Worm (Caenorhabditis elegans) whole organism, mixed stage, embryonic: Measurements from ENCODE around the gene C14C11.7.
"Not testable (repeated sequence)": the region's sequence is repeated elsewhere in the genome, so short reads cannot be mapped to it uniquely, and the experiment has no call there.

Experiments
- M03D4.4 ChIP-seq: sonication (generic microtip); optimal IDR thresholded peaks from 2 replicates; lab custom pipeline; 2017; ENCODE audit warnings: mild to moderate bottlenecking, missing genetic modification characterization, missing compliant biosample characterization
- bed-3 ChIP-seq: fragments of 200-800 bp; sonication (Bioruptor generic); optimal IDR thresholded peaks from 3 replicates; lab custom pipeline; 2018; ENCODE audit warnings: mild to moderate bottlenecking, missing genetic modification characterization, moderate library complexity, missing compliant biosample characterization
- blmp-1 ChIP-seq: fragments of 150-350 bp; optimal IDR thresholded peaks from 2 replicates; lab custom pipeline; 2014; ENCODE audit warnings: missing biosample characterization, missing genetic modification characterization
- ceh-39 ChIP-seq: fragments of 150-350 bp; optimal IDR thresholded peaks from 2 replicates; lab custom pipeline; 2014; ENCODE audit warnings: missing biosample characterization, missing genetic modification characterization
- ceh-43 ChIP-seq: fragments of 200-800 bp; sonication (Bioruptor generic); optimal IDR thresholded peaks from 2 replicates; lab custom pipeline; 2018; ENCODE audit warnings: mild to moderate bottlenecking, missing genetic modification characterization, moderate library complexity, missing compliant biosample characterization
- ceh-83 ChIP-seq: fragments of 200-800 bp; sonication (Bioruptor generic); optimal IDR thresholded peaks from 2 replicates; lab custom pipeline; 2018; ENCODE audit warnings: mild to moderate bottlenecking, missing genetic modification characterization, missing compliant biosample characterization
- ces-1 ChIP-seq: fragments of 150-350 bp; optimal IDR thresholded peaks from 2 replicates; lab custom pipeline; 2014; ENCODE audit warnings: missing biosample characterization, missing genetic modification reagents, missing genetic modification characterization
- cnd-1 ChIP-seq: fragments of 200-800 bp; sonication (Bioruptor generic); optimal IDR thresholded peaks from 2 replicates; lab custom pipeline; 2018; ENCODE audit warnings: mild to moderate bottlenecking, missing genetic modification characterization, missing compliant biosample characterization
- elt-1 ChIP-seq: sonication (generic microtip); optimal IDR thresholded peaks from 2 replicates; lab custom pipeline; 2017; ENCODE audit warnings: missing genetic modification characterization, mild to moderate bottlenecking, missing compliant biosample characterization, antibody characterized with exemption, moderate library complexity, borderline replicate concordance; ENCODE audit not compliant: insufficient read depth
- elt-3 ChIP-seq: fragments of 150-350 bp; optimal IDR thresholded peaks from 2 replicates; lab custom pipeline; 2014; ENCODE audit warnings: missing biosample characterization, missing genetic modification characterization
- flh-1 ChIP-seq: fragments of 200-800 bp; sonication (Bioruptor generic); optimal IDR thresholded peaks from 2 replicates; lab custom pipeline; 2018; ENCODE audit warnings: mild to moderate bottlenecking, missing genetic modification characterization, moderate library complexity, missing compliant biosample characterization
- hlh-1 ChIP-seq: fragments of 150-350 bp; optimal IDR thresholded peaks from 2 replicates; lab custom pipeline; 2014; ENCODE audit warnings: missing biosample characterization, missing genetic modification reagents, missing genetic modification characterization
- lin-13 ChIP-seq: fragments of 150-350 bp; optimal IDR thresholded peaks from 2 replicates; lab custom pipeline; 2014; ENCODE audit warnings: missing biosample characterization, missing genetic modification characterization
- lin-32 ChIP-seq: fragments of 200-800 bp; sonication (Bioruptor generic); optimal IDR thresholded peaks from 2 replicates; lab custom pipeline; 2018; ENCODE audit warnings: mild to moderate bottlenecking, missing genetic modification characterization, missing compliant biosample characterization
- lsy-2 ChIP-seq: fragments of 150-350 bp; optimal IDR thresholded peaks from 2 replicates; lab custom pipeline; 2014; ENCODE audit warnings: missing biosample characterization, missing genetic modification characterization
- mab-5 ChIP-seq: fragments of 150-350 bp; optimal IDR thresholded peaks from 2 replicates; lab custom pipeline; 2014; ENCODE audit warnings: missing biosample characterization, missing genetic modification characterization
- mls-2 ChIP-seq: sonication (generic microtip); optimal IDR thresholded peaks from 2 replicates; lab custom pipeline; 2016; ENCODE audit warnings: mild to moderate bottlenecking, missing genetic modification characterization, moderate library complexity, missing compliant biosample characterization
- nhr-2 ChIP-seq: fragments of 150-350 bp; optimal IDR thresholded peaks from 2 replicates; lab custom pipeline; 2014; ENCODE audit warnings: missing biosample characterization, missing genetic modification characterization
- nhr-237 ChIP-seq: fragments of 150-350 bp; optimal IDR thresholded peaks from 2 replicates; lab custom pipeline; 2014; ENCODE audit warnings: missing biosample characterization, missing genetic modification characterization
- nhr-76 ChIP-seq: sonication (generic microtip); optimal IDR thresholded peaks from 2 replicates; lab custom pipeline; 2017; ENCODE audit warnings: missing biosample characterization, missing genetic modification characterization
- pha-4 ChIP-seq: fragments of 150-350 bp; optimal IDR thresholded peaks from 2 replicates; lab custom pipeline; 2018; ENCODE audit warnings: missing biosample characterization, missing genetic modification reagents, missing genetic modification characterization
- sem-2 ChIP-seq: fragments of 200-800 bp; sonication (Bioruptor generic); optimal IDR thresholded peaks from 2 replicates; lab custom pipeline; 2018; ENCODE audit warnings: mild to moderate bottlenecking, missing genetic modification characterization, missing compliant biosample characterization
- snpc-4 ChIP-seq: fragments of 150-350 bp; optimal IDR thresholded peaks from 2 replicates; lab custom pipeline; 2014; ENCODE audit warnings: missing biosample characterization, missing genetic modification characterization
- sptf-1 ChIP-seq: sonication (generic microtip); optimal IDR thresholded peaks from 2 replicates; lab custom pipeline; 2017; ENCODE audit warnings: mild to moderate bottlenecking, missing genetic modification characterization, moderate library complexity, missing compliant biosample characterization
- tbx-8 ChIP-seq: fragments of 200-800 bp; sonication (Bioruptor generic); optimal IDR thresholded peaks from 2 replicates; lab custom pipeline; 2018; ENCODE audit warnings: mild to moderate bottlenecking, missing genetic modification characterization, moderate library complexity, missing compliant biosample characterization
- unc-39 ChIP-seq: fragments of 150-350 bp; optimal IDR thresholded peaks from 2 replicates; lab custom pipeline; 2014; ENCODE audit warnings: missing biosample characterization, missing genetic modification characterization
- unc-62 ChIP-seq: fragments of 150-350 bp; optimal IDR thresholded peaks from 2 replicates; lab custom pipeline; 2014; ENCODE audit warnings: missing biosample characterization, missing genetic modification reagents, missing genetic modification characterization
- zip-8 ChIP-seq: fragments of 150-350 bp; optimal IDR thresholded peaks from 2 replicates; lab custom pipeline; 2014; ENCODE audit warnings: missing biosample characterization, missing genetic modification characterization

C14C11.7 gene

ce11 chrV:5667337-5667736, 1.5 kb upstream of the C14C11.7 start:
- TF ChIP-seq ceh-39 (tag; lab: Kevin White, UChicago), result no peak
- no peak for TF ChIP-seq pha-4
- TF ChIP-seq blmp-1 (tag; lab: Kevin White, UChicago), result no peak
- no peak for TF ChIP-seq bed-3
- no peak for TF ChIP-seq hlh-1 (tag; lab: Kevin White, UChicago)
- TF ChIP-seq cnd-1, result no peak
- no peak for TF ChIP-seq ceh-83 (GFP tag; lab: Kevin White, UChicago)
- no peak for TF ChIP-seq unc-62 (GFP tag; lab: Kevin White, UChicago)
- no peak for TF ChIP-seq zip-8 (tag; lab: Kevin White, UChicago)
- no peak for TF ChIP-seq ces-1

- TF ChIP-seq mls-2 (tag; lab: Kevin White, UChicago); tbx-8; elt-3 (tag; lab: Kevin White, UChicago): not testable (repeated sequence)
Observed at ce11 chrV:5663317-5663716, 2.6 kb downstream of the C14C11.7 start, which contains the start of gene C14C11.1. Gene C14C11.1, plus strand, starts transcription at chrV:5663617.

ce11 chrV:5660604-5661209, 5.2 kb downstream of the C14C11.7 start, which contains the start of the genes mut-14 and C14C11.2:
Gene mut-14, minus strand, starts transcription at chrV:5660704.
Gene C14C11.2, plus strand, starts transcription at chrV:5661159.
- TF ChIP-seq zip-8 (tag; lab: Kevin White, UChicago), result no peak
- no peak for TF ChIP-seq bed-3
- no peak for TF ChIP-seq flh-1 (GFP tag; lab: Kevin White, UChicago)
- no peak for TF ChIP-seq ceh-83 (GFP tag; lab: Kevin White, UChicago)
- no peak for TF ChIP-seq lin-32 (GFP tag; lab: Kevin White, UChicago)
- TF ChIP-seq ceh-39 (tag; lab: Kevin White, UChicago), result no peak
- no peak for TF ChIP-seq nhr-2 (tag; lab: Kevin White, UChicago)
- no peak for TF ChIP-seq unc-62 (GFP tag; lab: Kevin White, UChicago)
- TF ChIP-seq lin-13, result no peak
- no peak for TF ChIP-seq nhr-76 (tag; lab: Kevin White, UChicago)
- TF ChIP-seq cnd-1, result no peak
- TF ChIP-seq blmp-1 (tag; lab: Kevin White, UChicago), result no peak
- no peak for TF ChIP-seq lsy-2 (tag; lab: Kevin White, UChicago)
- TF ChIP-seq elt-1 (tag; lab: Kevin White, UChicago), result no peak
- no peak for TF ChIP-seq nhr-237 (tag; lab: Kevin White, UChicago)

- no peak for TF ChIP-seq M03D4.4
- TF ChIP-seq ceh-43 (GFP tag; lab: Kevin White, UChicago), result no peak
- no peak for TF ChIP-seq lin-13
- no peak for TF ChIP-seq lsy-2 (tag; lab: Kevin White, UChicago)
- TF ChIP-seq snpc-4 (tag; lab: Kevin White, UChicago), result no peak
- no peak for TF ChIP-seq elt-1 (tag; lab: Kevin White, UChicago)
- no peak for TF ChIP-seq pha-4
- TF ChIP-seq mab-5 (tag; lab: Kevin White, UChicago), result no peak
- no peak for TF ChIP-seq nhr-237 (tag; lab: Kevin White, UChicago)
- TF ChIP-seq ceh-39 (tag; lab: Kevin White, UChicago), result no peak
- TF ChIP-seq blmp-1 (tag; lab: Kevin White, UChicago), result no peak
- no peak for TF ChIP-seq sem-2 (GFP tag; lab: Kevin White, UChicago)
- TF ChIP-seq, all 35 proteins: peak for 0
Observed at ce11 chrV:5653990-5654499, 11.8 kb downstream of the C14C11.7 start, which contains the start of gene hex-2. Gene hex-2, plus strand, starts transcription at chrV:5654449.

- TF ChIP-seq ces-1, result peak; percentile 3
- TF ChIP-seq unc-39 (tag; lab: Kevin White, UChicago), result no peak
- TF ChIP-seq cnd-1, result no peak
Observed at ce11 chrV:5651905-5652304, 14.0 kb downstream of the C14C11.7 start.

ce11 chrV:5647359-5647758, 18.5 kb downstream of the C14C11.7 start, which contains the start of gene C14C11.4:
Gene C14C11.4, plus strand, starts transcription at chrV:5647610.
- TF ChIP-seq mab-5 (tag; lab: Kevin White, UChicago) (no peak), snpc-4 (tag; lab: Kevin White, UChicago) (no peak), sptf-1 (no peak), nhr-237 (tag; lab: Kevin White, UChicago) (no peak), ceh-83 (GFP tag; lab: Kevin White, UChicago) (no peak), elt-1 (tag; lab: Kevin White, UChicago) (no peak), ceh-39 (tag; lab: Kevin White, UChicago) (no peak), zip-8 (tag; lab: Kevin White, UChicago) (no peak), lin-32 (GFP tag; lab: Kevin White, UChicago) (no peak), lin-13 (no peak), unc-62 (GFP tag; lab: Kevin White, UChicago) (no peak), mls-2 (tag; lab: Kevin White, UChicago) (no peak)
